Fruit fly (Drosophila melanogaster) whole organism, adult: Measurements from ENCODE around the gene CG9915.

Experiments used
- CG12768 ChIP-seq: fragments of 200-800 bp; sonication (Bioruptor generic); optimal IDR thresholded peaks from 2 replicates; lab custom pipeline; 2017; ENCODE audit warnings: missing biosample characterization, missing genetic modification characterization, mild to moderate bottlenecking, moderate library complexity, missing genetic modification reagents
- CG5204 ChIP-seq: fragments of 200-800 bp; sonication (Bioruptor generic); optimal IDR thresholded peaks from 2 replicates; lab custom pipeline; 2016; ENCODE audit warnings: missing biosample characterization, missing genetic modification characterization
- CG7045 ChIP-seq: fragments of 200-800 bp; sonication (Bioruptor generic); optimal IDR thresholded peaks from 2 replicates; lab custom pipeline; 2017; ENCODE audit warnings: missing biosample characterization, mild to moderate bottlenecking, missing genetic modification characterization
- CG7101 ChIP-seq: fragments of 200-800 bp; sonication (Bioruptor generic); optimal IDR thresholded peaks from 2 replicates; lab custom pipeline; 2018; ENCODE audit warnings: missing biosample characterization, mild to moderate bottlenecking, missing genetic modification characterization, moderate library complexity
- Clk ChIP-seq: fragments of 200-800 bp; sonication (Bioruptor generic); optimal IDR thresholded peaks from 2 replicates; lab custom pipeline; 2017; ENCODE audit warnings: missing biosample characterization, missing genetic modification characterization
- Hr96 ChIP-seq: fragments of 200-800 bp; sonication (Bioruptor generic); optimal IDR thresholded peaks from 2 replicates; lab custom pipeline; 2016; ENCODE audit warnings: missing biosample characterization, missing genetic modification characterization
- Mnt ChIP-seq: fragments of 200-800 bp; sonication (Bioruptor generic); optimal IDR thresholded peaks from 2 replicates; lab custom pipeline; 2016; ENCODE audit warnings: missing biosample characterization, mild to moderate bottlenecking, missing genetic modification characterization
- toe ChIP-seq: fragments of 200-800 bp; sonication (Bioruptor generic); optimal IDR thresholded peaks from 2 replicates; lab custom pipeline; 2016; ENCODE audit warnings: missing biosample characterization, missing genetic modification characterization

DNA sequence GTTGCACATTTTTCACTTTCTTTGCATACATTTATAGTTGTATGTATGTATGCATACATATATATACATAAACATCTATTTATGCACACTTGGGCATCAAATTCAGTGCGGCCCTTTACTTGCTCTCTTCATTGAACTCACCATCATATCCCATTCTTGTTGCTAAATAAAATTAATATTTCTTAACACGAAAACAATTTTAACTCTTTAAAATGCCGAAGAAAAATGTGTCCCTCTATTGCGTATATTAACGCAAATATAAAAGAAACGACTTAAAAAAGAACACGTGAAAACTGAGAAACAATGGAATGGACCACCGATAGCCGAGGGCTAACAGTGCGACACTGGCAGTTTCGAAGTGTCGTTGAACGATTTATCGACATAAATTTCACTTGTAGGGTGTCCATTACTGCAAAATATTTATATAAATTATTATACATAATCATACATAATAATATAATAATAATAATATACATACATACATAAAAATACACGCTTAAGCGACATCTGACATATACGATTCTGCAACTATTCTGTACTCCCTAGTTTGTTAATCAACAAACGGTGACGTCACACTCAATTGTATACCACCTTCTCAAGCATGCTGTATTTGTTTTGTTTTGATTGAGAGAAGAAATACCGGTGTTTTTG lies 45.9 kb upstream of the CG9915 start, which contains the start of the genes U2af50 and PIG-Q:
- peak; percentile 59 for TF ChIP-seq Clk
- TF ChIP-seq Hr96 (GFP tag; lab: Kevin White, UChicago), result no peak
- peak; percentile 65 for TF ChIP-seq toe (GFP tag; lab: Kevin White, UChicago)
- TF ChIP-seq CG12768 (GFP tag; lab: Kevin White, UChicago), result peak; percentile 84
- TF ChIP-seq CG5204 (GFP tag; lab: Kevin White, UChicago), result no peak
- peak; percentile 94 for TF ChIP-seq CG7101 (tag; lab: Kevin White, UChicago)
- peak; percentile 76 for TF ChIP-seq CG7045 (GFP tag; lab: Kevin White, UChicago)
- TF ChIP-seq Mnt, result peak; percentile 84
